Worm (Caenorhabditis elegans): ENCODE results near the gene oac-21.

DNA sequence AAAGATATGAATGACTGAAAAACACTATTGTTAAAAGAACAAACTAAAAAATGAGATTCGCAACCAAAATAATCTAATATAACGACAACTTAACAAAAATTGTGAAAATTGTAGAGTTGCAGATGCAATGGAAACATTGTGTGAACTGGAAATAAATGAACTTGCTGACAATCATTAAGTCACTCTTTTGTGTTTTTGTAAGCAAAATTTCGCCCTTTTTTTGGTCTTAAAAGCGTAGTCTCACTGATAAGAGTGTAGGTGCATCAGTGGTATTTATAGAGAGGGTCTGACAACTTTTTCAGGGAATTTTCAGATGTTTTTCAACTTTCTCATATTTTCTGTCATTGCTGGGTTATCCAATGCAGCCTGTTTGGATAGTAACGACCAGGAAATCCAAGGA is 37.1 kb downstream of the oac-21 start, which contains the start of gene clec-68:
- TF ChIP-seq nfya-1 (tag; optimal IDR thresholded peaks at IDR 0.05) (no peak), ceh-48 (tag; optimal IDR thresholded peaks at IDR 0.05) (no peak), ama-1 (optimal IDR thresholded peaks at IDR 0.05) (no peak), npax-4 (tag; optimal IDR thresholded peaks at IDR 0.05) (no peak), pha-4 (tag; optimal IDR thresholded peaks at IDR 0.05) (no peak), rnt-1 (tag; optimal IDR thresholded peaks at IDR 0.05) (no peak), ceh-45 (GFP tag; IDR thresholded peaks at IDR 0.05) (no peak), mec-3 (tag; optimal IDR thresholded peaks at IDR 0.05; ENCODE audit: borderline replicate concordance) (no peak), ets-4 (tag; optimal IDR thresholded peaks at IDR 0.05) (no peak), ahr-1 (tag; optimal IDR thresholded peaks at IDR 0.05) (no peak)
